Worm (Caenorhabditis elegans): ENCODE measurements around the gene nhr-20.

DNA sequence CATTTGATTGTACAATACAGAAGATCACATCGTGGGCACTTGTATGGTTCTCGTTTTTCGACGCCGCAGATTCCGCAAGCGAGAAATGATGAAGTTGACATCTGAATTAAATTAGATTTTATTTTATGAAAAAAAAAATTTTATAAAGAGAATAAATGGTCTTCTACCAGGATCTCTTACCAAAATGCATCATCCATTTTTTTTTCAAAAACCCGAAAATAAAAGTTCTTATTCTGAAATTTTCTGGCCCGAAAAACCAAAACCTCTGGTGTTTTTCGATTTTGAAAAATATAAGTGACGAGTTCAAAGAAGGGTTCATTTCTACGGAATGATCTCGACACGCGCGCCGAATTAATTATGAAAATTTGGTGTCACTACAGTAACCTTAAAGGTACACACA lies 11.3 kb upstream of the nhr-20 start, which contains the start of gene zhit-2:
- TF ChIP-seq skn-1 (tag; optimal IDR thresholded peaks at IDR 0.05) (no peak), ama-1 (optimal IDR thresholded peaks at IDR 0.05) (no peak), nhr-12 (tag; optimal IDR thresholded peaks at IDR 0.05) (no peak), ztf-11 (tag; optimal IDR thresholded peaks at IDR 0.05) (no peak), nhr-25 (tag; optimal IDR thresholded peaks at IDR 0.05) (no peak)

Data from whole organism, L3 larva.